Fruit fly (Drosophila melanogaster) whole organism, embryonic: ENCODE data around the gene Pka-C1.

Source experiments
- Bdp1 ChIP-seq: fragments of 200-800 bp; sonication (Bioruptor generic); optimal IDR thresholded peaks from 3 replicates; lab custom pipeline; 2016; ENCODE audit warnings: missing biosample characterization, missing genetic modification characterization
- CG10366 ChIP-seq: fragments of 200-800 bp; sonication (Bioruptor generic); IDR thresholded peaks from 2 replicates; pipeline ENCODE4 v1.3.6; 2022; ENCODE audit warnings: missing biosample characterization, missing genetic modification characterization
- CG11247 ChIP-seq: fragments of 200-800 bp; sonication (Bioruptor generic); IDR thresholded peaks from 2 replicates; pipeline ENCODE4 v1.3.6; 2022; ENCODE audit warnings: missing biosample characterization, missing genetic modification characterization
- CG11723 ChIP-seq: fragments of 200-800 bp; sonication (Bioruptor generic); optimal IDR thresholded peaks from 2 replicates; lab custom pipeline; 2017; ENCODE audit warnings: missing biosample characterization, mild to moderate bottlenecking, missing genetic modification characterization
- CG12071 ChIP-seq: fragments of 200-800 bp; sonication (Bioruptor generic); optimal IDR thresholded peaks from 3 replicates; lab custom pipeline; 2018; ENCODE audit warnings: missing biosample characterization, mild to moderate bottlenecking, missing genetic modification characterization
- CG13287 ChIP-seq: fragments of 200-800 bp; sonication (Bioruptor generic); IDR thresholded peaks from 2 replicates; pipeline ENCODE4 v1.3.6; 2022; ENCODE audit warnings: missing biosample characterization, missing genetic modification characterization; ENCODE audit not compliant: partially characterized antibody
- CG13624 ChIP-seq: fragments of 200-800 bp; sonication (Bioruptor generic); optimal IDR thresholded peaks from 2 replicates; lab custom pipeline; 2016; ENCODE audit warnings: missing biosample characterization, missing genetic modification characterization
- CG14441 ChIP-seq: fragments of 200-800 bp; sonication (Bioruptor generic); IDR thresholded peaks from 2 replicates; pipeline ENCODE4 v1.3.6; 2022; ENCODE audit warnings: missing biosample characterization, missing genetic modification characterization
- CG15514 ChIP-seq: fragments of 200-800 bp; sonication (Bioruptor generic); optimal IDR thresholded peaks from 3 replicates; lab custom pipeline; 2017; ENCODE audit warnings: missing biosample characterization, missing genetic modification characterization, mild to moderate bottlenecking, moderate library complexity, missing genetic modification reagents
- CG17385 ChIP-seq: fragments of 200-800 bp; sonication (Bioruptor generic); optimal IDR thresholded peaks from 3 replicates; lab custom pipeline; 2018; ENCODE audit warnings: missing biosample characterization, mild to moderate bottlenecking, missing genetic modification characterization
- CG18011 ChIP-seq: fragments of 200-800 bp; sonication (Bioruptor generic); optimal IDR thresholded peaks from 2 replicates; lab custom pipeline; 2017; ENCODE audit warnings: missing biosample characterization, missing genetic modification characterization, mild to moderate bottlenecking, moderate library complexity, missing genotype
- CG3726 ChIP-seq: fragments of 200-800 bp; sonication (Bioruptor generic); IDR thresholded peaks from 3 replicates; pipeline ENCODE4, ENCODE4 v1.3.6; 2022; ENCODE audit warnings: missing biosample characterization, missing genetic modification characterization
- CG3847 ChIP-seq: fragments of 200-800 bp; sonication (Bioruptor generic); IDR thresholded peaks from 2 replicates; pipeline ENCODE4 v1.3.6; 2022; ENCODE audit warnings: missing biosample characterization, missing genetic modification characterization
- CG7556 ChIP-seq: fragments of 200-800 bp; sonication (Bioruptor generic); optimal IDR thresholded peaks from 2 replicates; lab custom pipeline; 2017; ENCODE audit warnings: missing biosample characterization, mild to moderate bottlenecking, missing genetic modification characterization
- CG8281 ChIP-seq: fragments of 200-800 bp; sonication (Bioruptor generic); optimal IDR thresholded peaks from 2 replicates; lab custom pipeline; 2018; ENCODE audit warnings: missing biosample characterization, mild to moderate bottlenecking, missing genetic modification characterization, moderate library complexity
- Camta ChIP-seq: fragments of 200-800 bp; sonication (Bioruptor generic); optimal IDR thresholded peaks from 2 replicates; lab custom pipeline; 2016; ENCODE audit warnings: missing biosample characterization, missing genetic modification characterization
- D19B ChIP-seq: fragments of 200-800 bp; sonication (Bioruptor generic); optimal IDR thresholded peaks from 2 replicates; lab custom pipeline; 2017; ENCODE audit warnings: missing biosample characterization, mild to moderate bottlenecking, missing genetic modification characterization
- Dek ChIP-seq: fragments of 200-800 bp; sonication (Bioruptor generic); optimal IDR thresholded peaks from 3 replicates; lab custom pipeline; 2019; ENCODE audit warnings: missing biosample characterization, mild to moderate bottlenecking, missing genetic modification characterization, moderate library complexity
- Dip2 ChIP-seq: fragments of 200-800 bp; sonication (Bioruptor generic); IDR thresholded peaks from 2 replicates; pipeline ENCODE4 v1.3.6; 2022; ENCODE audit warnings: missing biosample characterization, missing genetic modification characterization
- HLH54F ChIP-seq: fragments of 200-800 bp; sonication (Bioruptor generic); optimal IDR thresholded peaks from 3 replicates; lab custom pipeline; 2016; ENCODE audit warnings: missing biosample characterization, missing genetic modification characterization
- Hr51 ChIP-seq, 2 experiments: fragments of 200-800 bp; sonication (Bioruptor generic); optimal IDR thresholded peaks; 2 replicates in 1 of 2; 3 replicates in 1 of 2; lab custom pipeline; 2016 to 2018; ENCODE audit warnings: missing biosample characterization in 2 of 2, missing genetic modification characterization in 2 of 2, mild to moderate bottlenecking in 1 of 2, moderate library complexity in 1 of 2
- NfI ChIP-seq: fragments of 200-800 bp; sonication (Bioruptor generic); optimal IDR thresholded peaks from 3 replicates; lab custom pipeline; 2018; ENCODE audit warnings: missing biosample characterization, mild to moderate bottlenecking, missing genetic modification characterization, moderate library complexity
- Poxn ChIP-seq: fragments of 200-800 bp; sonication (Bioruptor generic); IDR thresholded peaks from 2 replicates; pipeline ENCODE4 v1.3.6; 2022; ENCODE audit warnings: missing biosample characterization, missing genetic modification characterization
- Ptx1 ChIP-seq: fragments of 200-800 bp; sonication (Bioruptor generic); IDR thresholded peaks from 2 replicates; pipeline ENCODE4 v1.3.6; 2022; ENCODE audit warnings: missing biosample characterization, missing genetic modification characterization
- Trl ChIP-seq, 3 experiments: fragments of >200 bp in 2 of 3; fragments of 200-800 bp in 1 of 3; sonication (Bioruptor generic) in 1 of 3; optimal IDR thresholded peaks; 2 replicates in 1 of 3; 3 replicates in 2 of 3; lab custom pipeline; 2016 to 2017; ENCODE audit warnings: missing biosample characterization in 1 of 3, missing genetic modification characterization in 1 of 3
- Xbp1 ChIP-seq: fragments of 200-800 bp; sonication (Bioruptor generic); optimal IDR thresholded peaks from 3 replicates; lab custom pipeline; 2016; ENCODE audit warnings: missing biosample characterization, mild to moderate bottlenecking, missing genetic modification characterization
- YL-1 ChIP-seq: fragments of 200-800 bp; sonication (Bioruptor generic); optimal IDR thresholded peaks from 3 replicates; lab custom pipeline; 2017; ENCODE audit warnings: missing biosample characterization, mild to moderate bottlenecking, missing genetic modification characterization
- ac ChIP-seq: fragments of 200-800 bp; sonication (Bioruptor generic); optimal IDR thresholded peaks from 3 replicates; lab custom pipeline; 2017; ENCODE audit warnings: missing biosample characterization, mild to moderate bottlenecking, missing genetic modification characterization
- bigmax ChIP-seq: fragments of 200-800 bp; sonication (Bioruptor generic); optimal IDR thresholded peaks from 2 replicates; lab custom pipeline; 2018; ENCODE audit warnings: missing biosample characterization, mild to moderate bottlenecking, missing genetic modification characterization
- crc ChIP-seq: fragments of 200-800 bp; sonication (Bioruptor generic); optimal IDR thresholded peaks from 2 replicates; lab custom pipeline; 2016; ENCODE audit warnings: missing biosample characterization, missing genetic modification characterization
- ewg ChIP-seq: fragments of 200-800 bp; sonication (Bioruptor generic); optimal IDR thresholded peaks from 3 replicates; lab custom pipeline; 2017; ENCODE audit warnings: mild to moderate bottlenecking, missing biosample characterization, missing genetic modification reagents, missing genetic modification characterization
- fru ChIP-seq: fragments of >200 bp; optimal IDR thresholded peaks from 2 replicates; lab custom pipeline; 2017
- fu2 ChIP-seq: fragments of 200-800 bp; sonication (Bioruptor generic); optimal IDR thresholded peaks from 2 replicates; lab custom pipeline; 2016; ENCODE audit warnings: missing biosample characterization, missing genetic modification characterization
- gcm2 ChIP-seq: fragments of 200-800 bp; sonication (Bioruptor generic); optimal IDR thresholded peaks from 2 replicates; lab custom pipeline; 2016; ENCODE audit warnings: missing biosample characterization, missing genetic modification characterization
- hb ChIP-seq: fragments of 200-800 bp; sonication (Bioruptor generic); IDR thresholded peaks from 3 replicates; pipeline ENCODE4 v1.3.6; 2022; ENCODE audit warnings: missing biosample characterization, missing genetic modification characterization; ENCODE audit not compliant: partially characterized antibody
- hkb ChIP-seq, 2 experiments: fragments of 200-800 bp in 1 of 2; fragments of >200 bp in 1 of 2; sonication (Bioruptor generic) in 1 of 2; IDR thresholded peaks in 1 of 2; optimal IDR thresholded peaks in 1 of 2; 2 replicates each; pipeline versions ENCODE4 v1.3.6 to Lab custom; 2017 to 2022; ENCODE audit warnings: missing biosample characterization in 1 of 2, missing genetic modification characterization in 1 of 2
- hth ChIP-seq: fragments of >200 bp; optimal IDR thresholded peaks from 2 replicates; lab custom pipeline; 2017; ENCODE audit warnings: inconsistent platforms
- inv ChIP-seq: fragments of 200-800 bp; sonication (Bioruptor generic); IDR thresholded peaks from 2 replicates; pipeline ENCODE4 v1.3.6; 2022; ENCODE audit warnings: missing biosample characterization, missing genetic modification characterization; ENCODE audit not compliant: partially characterized antibody
- knrl ChIP-seq: fragments of 200-800 bp; sonication (Bioruptor generic); IDR thresholded peaks from 3 replicates; pipeline ENCODE4 v1.3.6; 2022; ENCODE audit warnings: missing biosample characterization, missing genetic modification characterization; ENCODE audit not compliant: partially characterized antibody
- lola ChIP-seq, 3 experiments: fragments of >200 bp in 2 of 3; fragments of 200-800 bp in 1 of 3; sonication (Bioruptor generic) in 1 of 3; optimal IDR thresholded peaks; 2 replicates each; lab custom pipeline; 2017 to 2019; ENCODE audit warnings: missing biosample characterization in 3 of 3, missing genetic modification characterization in 3 of 3, mild to moderate bottlenecking in 1 of 3, moderate library complexity in 1 of 3
- maf-S ChIP-seq: fragments of 200-800 bp; sonication (Bioruptor generic); optimal IDR thresholded peaks from 2 replicates; lab custom pipeline; 2016; ENCODE audit warnings: missing biosample characterization, missing genetic modification characterization
- nerfin-2 ChIP-seq: fragments of 200-800 bp; sonication (Bioruptor generic); IDR thresholded peaks from 2 replicates; pipeline ENCODE4 v1.3.6; 2022; ENCODE audit warnings: missing biosample characterization, missing genetic modification characterization; ENCODE audit not compliant: partially characterized antibody
- nom ChIP-seq: fragments of 200-800 bp; sonication (Bioruptor generic); optimal IDR thresholded peaks from 2 replicates; lab custom pipeline; 2017; ENCODE audit warnings: missing biosample characterization, missing genetic modification characterization, mild to moderate bottlenecking, moderate library complexity, missing genetic modification reagents
- schlank ChIP-seq: fragments of 200-800 bp; sonication (Bioruptor generic); optimal IDR thresholded peaks from 2 replicates; lab custom pipeline; 2018; ENCODE audit warnings: missing biosample characterization, mild to moderate bottlenecking, missing genetic modification characterization
- slbo ChIP-seq: fragments of 200-800 bp; sonication (Bioruptor generic); IDR thresholded peaks from 2 replicates; pipeline ENCODE4 v1.3.6; 2022; ENCODE audit warnings: missing biosample characterization, missing genetic modification characterization
- so ChIP-seq: fragments of 200-800 bp; sonication (Bioruptor generic); IDR thresholded peaks from 3 replicates; pipeline ENCODE4 v1.3.6; 2022; ENCODE audit warnings: missing biosample characterization, missing genetic modification characterization
- sqz ChIP-seq: fragments of 200-800 bp; sonication (Bioruptor generic); optimal IDR thresholded peaks from 3 replicates; lab custom pipeline; 2018; ENCODE audit warnings: missing biosample characterization, mild to moderate bottlenecking, missing genetic modification characterization
- wek ChIP-seq: fragments of 200-800 bp; sonication (Bioruptor generic); optimal IDR thresholded peaks from 3 replicates; lab custom pipeline; 2018; ENCODE audit warnings: missing biosample characterization, mild to moderate bottlenecking, missing genetic modification characterization, moderate library complexity

Pka-C1 gene

DNA sequence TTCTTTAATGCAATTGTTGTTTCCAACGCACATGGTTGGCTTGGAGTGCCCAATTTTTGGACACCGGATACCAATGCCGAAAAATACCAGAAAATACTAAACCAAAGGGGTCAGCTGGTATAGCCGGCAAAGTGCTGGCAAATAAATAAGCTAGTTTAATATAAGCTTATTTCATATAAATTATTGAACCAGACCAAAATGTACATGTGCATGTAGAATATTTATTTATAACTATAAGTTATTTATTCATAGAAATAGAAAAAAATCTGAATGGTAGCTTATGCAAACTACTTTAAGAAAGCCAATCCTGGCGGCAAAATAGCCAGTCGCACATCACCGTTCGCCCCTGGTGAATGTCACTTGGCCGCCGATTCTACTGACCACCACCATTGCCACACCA, 1.4 kb upstream of the Pka-C1 start, which contains the start of gene pelo (continued):
- peak; percentile 27; the same call in 1 of the 2 replicates for TF ChIP-seq CG14441 (GFP tag; lab: Robert Waterston, UW)
- peak in 1 of 3 experiments; percentile 51 for TF ChIP-seq lola (GFP tag; optimal IDR thresholded peaks at IDR 0.05; lab: Kevin White, UChicago)
- TF ChIP-seq hth (lab: Kevin White, UChicago) = no peak
- TF ChIP-seq CG8281 (tag; lab: Kevin White, UChicago) = peak; percentile 4
- TF ChIP-seq Bdp1 (GFP tag; lab: Kevin White, UChicago) = no peak
- TF ChIP-seq CG10366 (GFP tag; lab: Robert Waterston, UW) = peak; percentile 45; the same call in 1 of the 2 replicates
- TF ChIP-seq ac (GFP tag; lab: Kevin White, UChicago) = no peak
- TF ChIP-seq Dip2 (GFP tag; lab: Robert Waterston, UW) = no peak
- no peak for TF ChIP-seq hkb (optimal IDR thresholded peaks at IDR 0.05; lab: Kevin White, UChicago)
- peak; percentile 34; the same call in 1 of the 2 replicates for TF ChIP-seq hkb (GFP tag; IDR thresholded peaks at IDR 0.05; lab: Robert Waterston, UW)
- TF ChIP-seq Hr51 (GFP tag; optimal IDR thresholded peaks at IDR 0.05; lab: Kevin White, UChicago) = peak; percentile 17 to 57
- peak; percentile 55 for TF ChIP-seq CG11723 (GFP tag; lab: Kevin White, UChicago)
- TF ChIP-seq YL-1 (GFP tag; lab: Kevin White, UChicago) = peak; percentile 67
- TF ChIP-seq Poxn (GFP tag; lab: Robert Waterston, UW) = 0 out of 2 replicates have a peak, but pooled peaks have one; percentile 41
- peak; percentile 40 for TF ChIP-seq D19B
- peak; percentile 64 for TF ChIP-seq Xbp1 (GFP tag; lab: Kevin White, UChicago)
- TF ChIP-seq CG13624 (GFP tag; lab: Kevin White, UChicago) = peak; percentile 2
- TF ChIP-seq so = 0 out of 3 replicates have a peak, but pooled peaks have one; percentile 31
- TF ChIP-seq bigmax (GFP tag; lab: Kevin White, UChicago) = no peak
- peak; percentile 42 for TF ChIP-seq ewg (GFP tag; lab: Kevin White, UChicago)
- TF ChIP-seq inv (GFP tag; lab: Robert Waterston, UW) = no peak
- no peak for TF ChIP-seq hb (GFP tag; lab: Robert Waterston, UW)
- no peak for TF ChIP-seq maf-S (GFP tag; lab: Kevin White, UChicago)
- peak; percentile 22 for TF ChIP-seq CG18011 (GFP tag; lab: Kevin White, UChicago)
- no peak for TF ChIP-seq Trl (optimal IDR thresholded peaks at IDR 0.05; lab: Kevin White, UChicago)
- TF ChIP-seq Trl (GFP tag; optimal IDR thresholded peaks at IDR 0.05; lab: Kevin White, UChicago) = no peak
- no peak for TF ChIP-seq gcm2 (GFP tag; lab: Kevin White, UChicago)
- TF ChIP-seq NfI (GFP tag; lab: Kevin White, UChicago) = peak; percentile 57
- no peak for TF ChIP-seq fru (lab: Kevin White, UChicago)
- TF ChIP-seq CG3847 = peak; percentile 31; the same call in 1 of the 2 replicates
- no peak; the same call in 2 of the 3 replicates for TF ChIP-seq knrl
- no peak; the same call in 1 of the 2 replicates for TF ChIP-seq CG13287
- peak; percentile 79 for TF ChIP-seq slbo (GFP tag; lab: Robert Waterston, UW)
- TF ChIP-seq fu2 (GFP tag; lab: Kevin White, UChicago) = no peak
- TF ChIP-seq CG12071 (GFP tag; lab: Kevin White, UChicago) = no peak
- TF ChIP-seq CG7556 (GFP tag; lab: Kevin White, UChicago) = peak; percentile 56
- no peak for TF ChIP-seq nerfin-2 (GFP tag; lab: Robert Waterston, UW)
- TF ChIP-seq schlank = no peak
- TF ChIP-seq Ptx1 = peak; percentile 77
- no peak for TF ChIP-seq crc (GFP tag; lab: Kevin White, UChicago)
- TF ChIP-seq wek (GFP tag; lab: Kevin White, UChicago) = no peak
- TF ChIP-seq Dek (tag; lab: Kevin White, UChicago) = peak; percentile 72
- no peak for TF ChIP-seq sqz (GFP tag; lab: Kevin White, UChicago)
- TF ChIP-seq nom (GFP tag; lab: Kevin White, UChicago) = peak; percentile 34
- no peak for TF ChIP-seq Camta (GFP tag; lab: Kevin White, UChicago)
- no peak for TF ChIP-seq HLH54F (GFP tag; lab: Kevin White, UChicago)
- peak; percentile 81 for TF ChIP-seq CG15514 (GFP tag; lab: Kevin White, UChicago)
- 0 out of 2 replicates have a peak, but pooled peaks have one; percentile 24 for TF ChIP-seq CG11247
- TF ChIP-seq CG17385 = peak; percentile 51
- no peak for TF ChIP-seq CG3726 (GFP tag; lab: Robert Waterston, UW)
